Worm (Caenorhabditis elegans) whole organism, L3 larva: ENCODE results near the gene C25E10.17.

ENCODE experiments used
- R02D3.7 ChIP-seq: fragments of 150-350 bp; optimal IDR thresholded peaks from 2 replicates; lab custom pipeline; 2014; ENCODE audit warnings: missing biosample characterization, missing genetic modification characterization
- aly-2 ChIP-seq: fragments of 150-350 bp; optimal IDR thresholded peaks from 2 replicates; lab custom pipeline; 2014; ENCODE audit warnings: missing biosample characterization, missing genetic modification characterization
- ama-1 ChIP-seq: fragments of 150-350 bp; optimal IDR thresholded peaks from 2 replicates; lab custom pipeline; 2018
- ceh-16 ChIP-seq: sonication (generic microtip); optimal IDR thresholded peaks from 2 replicates; lab custom pipeline; 2017; ENCODE audit warnings: missing biosample characterization, missing genetic modification characterization
- ceh-28 ChIP-seq: fragments of 150-350 bp; optimal IDR thresholded peaks from 2 replicates; lab custom pipeline; 2014; ENCODE audit warnings: missing biosample characterization, missing genetic modification reagents, missing genetic modification characterization
- ceh-82 ChIP-seq: fragments of 150-350 bp; optimal IDR thresholded peaks from 2 replicates; lab custom pipeline; 2014; ENCODE audit warnings: missing biosample characterization, missing genetic modification characterization
- ceh-9 ChIP-seq: sonication (generic microtip); optimal IDR thresholded peaks from 2 replicates; lab custom pipeline; 2018; ENCODE audit warnings: missing biosample characterization, missing genetic modification characterization
- egl-27 ChIP-seq: sonication (generic microtip); optimal IDR thresholded peaks from 4 replicates; lab custom pipeline; 2017; ENCODE audit warnings: missing biosample characterization, missing genetic modification reagents, missing genetic modification characterization
- egl-5 ChIP-seq: fragments of 150-350 bp; optimal IDR thresholded peaks from 2 replicates; lab custom pipeline; 2017; ENCODE audit warnings: missing biosample characterization, missing genetic modification reagents, missing genetic modification characterization, inconsistent platforms
- elt-1 ChIP-seq: fragments of 150-350 bp; optimal IDR thresholded peaks from 2 replicates; lab custom pipeline; 2014; ENCODE audit warnings: missing biosample characterization, missing genetic modification characterization
- elt-2 ChIP-seq: sonication (generic microtip); optimal IDR thresholded peaks from 2 replicates; lab custom pipeline; 2016; ENCODE audit warnings: missing genetic modification reagents, mild to moderate bottlenecking, missing genetic modification characterization, missing compliant biosample characterization
- elt-3 ChIP-seq, 3 experiments: fragments of 150-350 bp in 1 of 3; sonication (generic microtip) in 2 of 3; optimal IDR thresholded peaks; 2 replicates in 2 of 3; 4 replicates in 1 of 3; lab custom pipeline; 2014 to 2017; ENCODE audit warnings: missing biosample characterization in 3 of 3, missing genetic modification characterization in 3 of 3
- eor-1 ChIP-seq, 2 experiments: fragments of 150-350 bp; optimal IDR thresholded peaks; 2 replicates each; lab custom pipeline; 2014 to 2018; ENCODE audit warnings: missing biosample characterization in 2 of 2, missing genetic modification characterization in 2 of 2
- fkh-10 ChIP-seq: sonication (generic microtip); optimal IDR thresholded peaks from 2 replicates; lab custom pipeline; 2017; ENCODE audit warnings: missing biosample characterization, missing genetic modification reagents, missing genetic modification characterization
- fkh-2 ChIP-seq: fragments of 150-350 bp; optimal IDR thresholded peaks from 2 replicates; lab custom pipeline; 2014; ENCODE audit warnings: missing biosample characterization, missing genetic modification reagents, missing genetic modification characterization
- fos-1 ChIP-seq: fragments of 150-350 bp; optimal IDR thresholded peaks from 2 replicates; lab custom pipeline; 2014; ENCODE audit warnings: missing biosample characterization, missing genetic modification characterization
- jun-1 ChIP-seq: fragments of 150-350 bp; optimal IDR thresholded peaks from 2 replicates; lab custom pipeline; 2014; ENCODE audit warnings: missing biosample characterization, missing genetic modification reagents, missing genetic modification characterization
- lin-15B ChIP-seq: fragments of 150-350 bp; optimal IDR thresholded peaks from 2 replicates; lab custom pipeline; 2014; ENCODE audit warnings: missing biosample characterization, missing genetic modification characterization
- lin-39 ChIP-seq: fragments of 150-350 bp; optimal IDR thresholded peaks from 2 replicates; lab custom pipeline; 2018; ENCODE audit warnings: missing biosample characterization, missing genetic modification reagents, missing genetic modification characterization
- lsy-12 ChIP-seq: sonication (generic microtip); optimal IDR thresholded peaks from 2 replicates; lab custom pipeline; 2016; ENCODE audit warnings: mild to moderate bottlenecking, missing genetic modification characterization, missing compliant biosample characterization
- mdl-1 ChIP-seq: fragments of 150-350 bp; optimal IDR thresholded peaks from 2 replicates; lab custom pipeline; 2014; ENCODE audit warnings: missing biosample characterization, missing genetic modification characterization
- nfya-1 ChIP-seq: sonication (generic microtip); optimal IDR thresholded peaks from 2 replicates; lab custom pipeline; 2017; ENCODE audit warnings: missing genetic modification characterization, mild to moderate bottlenecking, missing compliant biosample characterization, antibody characterized with exemption, moderate library complexity; ENCODE audit not compliant: insufficient read depth
- nhr-11 ChIP-seq: fragments of 150-350 bp; optimal IDR thresholded peaks from 2 replicates; lab custom pipeline; 2014; ENCODE audit warnings: missing biosample characterization, missing genetic modification characterization
- nhr-12 ChIP-seq: fragments of 150-350 bp; optimal IDR thresholded peaks from 2 replicates; lab custom pipeline; 2014; ENCODE audit warnings: missing biosample characterization, missing genetic modification characterization
- nhr-23 ChIP-seq: fragments of 150-350 bp; optimal IDR thresholded peaks from 2 replicates; lab custom pipeline; 2014; ENCODE audit warnings: missing biosample characterization, missing genetic modification reagents, missing genetic modification characterization
- nhr-237 ChIP-seq: fragments of 150-350 bp; optimal IDR thresholded peaks from 2 replicates; lab custom pipeline; 2014; ENCODE audit warnings: missing biosample characterization, missing genetic modification characterization
- nhr-25 ChIP-seq: sonication (generic microtip); optimal IDR thresholded peaks from 2 replicates; lab custom pipeline; 2017; ENCODE audit warnings: missing biosample characterization, missing genetic modification characterization
- nhr-28 ChIP-seq: fragments of 150-350 bp; optimal IDR thresholded peaks from 2 replicates; lab custom pipeline; 2014; ENCODE audit warnings: missing biosample characterization, missing genetic modification characterization
- nhr-43 ChIP-seq: sonication (generic microtip); optimal IDR thresholded peaks from 2 replicates; lab custom pipeline; 2016; ENCODE audit warnings: mild to moderate bottlenecking, missing genetic modification characterization, missing compliant biosample characterization; ENCODE audit not compliant: poor library complexity, severe bottlenecking
- nhr-67 ChIP-seq: fragments of 150-350 bp; optimal IDR thresholded peaks from 2 replicates; lab custom pipeline; 2014; ENCODE audit warnings: missing biosample characterization, missing genetic modification characterization
- nhr-76 ChIP-seq: fragments of 150-350 bp; sonication (generic microtip); optimal IDR thresholded peaks from 5 replicates; lab custom pipeline; 2014; ENCODE audit warnings: missing biosample characterization, missing genetic modification characterization
- nhr-77 ChIP-seq: fragments of 150-350 bp; optimal IDR thresholded peaks from 2 replicates; lab custom pipeline; 2014; ENCODE audit warnings: missing biosample characterization, missing genetic modification characterization
- pha-4 ChIP-seq: fragments of 150-350 bp; optimal IDR thresholded peaks from 2 replicates; lab custom pipeline; 2014; ENCODE audit warnings: missing biosample characterization, missing genetic modification reagents, missing genetic modification characterization
- pqm-1 ChIP-seq: fragments of 150-350 bp; optimal IDR thresholded peaks from 2 replicates; lab custom pipeline; 2017; ENCODE audit warnings: missing biosample characterization, missing genetic modification characterization, inconsistent platforms
- sea-2 ChIP-seq: fragments of 150-350 bp; sonication (generic microtip); optimal IDR thresholded peaks from 4 replicates; lab custom pipeline; 2014; ENCODE audit warnings: missing biosample characterization, missing genetic modification reagents, missing genetic modification characterization
- skn-1 ChIP-seq: fragments of 150-350 bp; optimal IDR thresholded peaks from 2 replicates; lab custom pipeline; 2014; ENCODE audit warnings: missing biosample characterization, missing genetic modification characterization
- tbx-2 ChIP-seq: sonication (generic microtip); optimal IDR thresholded peaks from 2 replicates; lab custom pipeline; 2016; ENCODE audit warnings: mild to moderate bottlenecking, missing genetic modification characterization, missing compliant biosample characterization
- unc-39 ChIP-seq: sonication (generic microtip); optimal IDR thresholded peaks from 4 replicates; lab custom pipeline; 2017; ENCODE audit warnings: missing biosample characterization, missing genetic modification characterization
- unc-62 ChIP-seq: fragments of 150-350 bp; sonication (generic microtip); optimal IDR thresholded peaks from 4 replicates; lab custom pipeline; 2014; ENCODE audit warnings: missing biosample characterization, missing genetic modification reagents, missing genetic modification characterization
- zag-1 ChIP-seq: fragments of 150-350 bp; optimal IDR thresholded peaks from 2 replicates; lab custom pipeline; 2014; ENCODE audit warnings: missing biosample characterization, missing genetic modification characterization
- ztf-11 ChIP-seq: fragments of 150-350 bp; optimal IDR thresholded peaks from 2 replicates; lab custom pipeline; 2014; ENCODE audit warnings: missing biosample characterization, missing genetic modification characterization
- ztf-4 ChIP-seq: fragments of 150-350 bp; optimal IDR thresholded peaks from 2 replicates; lab custom pipeline; 2014; ENCODE audit warnings: missing biosample characterization, missing genetic modification characterization

Gene C25E10.17

ce11 chrV:9079965-9080432, 32.6 kb upstream of the C25E10.17 start:
- TF ChIP-seq egl-27 (no peak), elt-2 (peak; percentile 99), fkh-2 (tag; lab: Kevin White, UChicago) (no peak), egl-5 (tag; lab: Kevin White, UChicago) (no peak), nhr-12 (no peak), fos-1 (tag; lab: Kevin White, UChicago) (no peak), ceh-9 (tag; lab: Kevin White, UChicago) (no peak), nhr-77 (tag; lab: Kevin White, UChicago) (no peak), nhr-23 (tag; lab: Kevin White, UChicago) (no peak), nfya-1 (tag; lab: Kevin White, UChicago) (no peak), lsy-12 (tag; lab: Kevin White, UChicago) (no peak), fkh-10 (no peak), nhr-28 (tag; lab: Kevin White, UChicago) (no peak), nhr-76 (tag; lab: Kevin White, UChicago) (no peak), nhr-25 (tag; lab: Kevin White, UChicago) (no peak), ceh-16 (no peak), unc-39 (no peak), lin-15B (no peak), ama-1 (lab: Kevin White, UChicago) (no peak), lin-39 (tag; lab: Kevin White, UChicago) (no peak), nhr-67 (tag; lab: Kevin White, UChicago) (no peak), elt-1 (tag; lab: Kevin White, UChicago) (no peak), pqm-1 (tag; lab: Kevin White, UChicago) (peak; percentile 93), nhr-43 (tag; lab: Kevin White, UChicago) (no peak), pha-4 (tag; lab: Kevin White, UChicago) (peak; percentile 62), ceh-82 (tag; lab: Kevin White, UChicago) (no peak), jun-1 (tag; lab: Kevin White, UChicago) (peak; percentile 68), ztf-11 (no peak), eor-1 (tag; optimal IDR thresholded peaks at IDR 0.05; lab: Kevin White, UChicago) (no peak), ztf-4 (tag; lab: Kevin White, UChicago) (no peak), elt-3 (tag; optimal IDR thresholded peaks at IDR 0.05; lab: Kevin White, UChicago) (no peak), skn-1 (tag; lab: Kevin White, UChicago) (no peak), ceh-28 (tag; lab: Kevin White, UChicago) (no peak), unc-62 (GFP tag; lab: Kevin White, UChicago) (no peak), nhr-237 (no peak)
- TF ChIP-seq, all 47 proteins: peak for 4

- TF ChIP-seq fkh-10, result no peak
- peak; percentile 68 for TF ChIP-seq pqm-1 (tag; lab: Kevin White, UChicago)
- no peak for TF ChIP-seq fos-1 (tag; lab: Kevin White, UChicago)
- TF ChIP-seq elt-2, result peak; percentile 95
- no peak for TF ChIP-seq mdl-1
- TF ChIP-seq sea-2 (GFP tag; lab: Kevin White, UChicago), result no peak
- TF ChIP-seq pha-4 (tag; lab: Kevin White, UChicago), result no peak
- no peak for TF ChIP-seq nhr-11
- TF ChIP-seq nhr-237, result no peak
- TF ChIP-seq jun-1 (tag; lab: Kevin White, UChicago), result peak; percentile 8
- peak; percentile 3 for TF ChIP-seq nfya-1 (tag; lab: Kevin White, UChicago)
- no peak for TF ChIP-seq zag-1 (tag; lab: Kevin White, UChicago)
- no peak for TF ChIP-seq nhr-76 (tag; lab: Kevin White, UChicago)
- no peak for TF ChIP-seq nhr-67 (tag; lab: Kevin White, UChicago)
- TF ChIP-seq egl-27, result no peak
- TF ChIP-seq ceh-82 (tag; lab: Kevin White, UChicago), result no peak
- TF ChIP-seq aly-2, result no peak
- TF ChIP-seq nhr-12, result no peak
- no peak for TF ChIP-seq lin-15B
- peak; percentile 1 for TF ChIP-seq nhr-25 (tag; lab: Kevin White, UChicago)
- peak; percentile 43 for TF ChIP-seq skn-1 (tag; lab: Kevin White, UChicago)
- TF ChIP-seq egl-5 (tag; lab: Kevin White, UChicago), result no peak
- no peak for TF ChIP-seq tbx-2 (tag; lab: Kevin White, UChicago)
- TF ChIP-seq nhr-23 (tag; lab: Kevin White, UChicago), result no peak
- no peak for TF ChIP-seq nhr-77 (tag; lab: Kevin White, UChicago)
- TF ChIP-seq nhr-43 (tag; lab: Kevin White, UChicago), result peak; percentile 46
- TF ChIP-seq unc-62 (GFP tag; lab: Kevin White, UChicago), result no peak
- TF ChIP-seq R02D3.7 (tag; lab: Kevin White, UChicago), result no peak
- TF ChIP-seq elt-1 (tag; lab: Kevin White, UChicago), result no peak
- no peak for TF ChIP-seq elt-3 (tag; optimal IDR thresholded peaks at IDR 0.05; lab: Kevin White, UChicago)
- no peak for TF ChIP-seq ceh-9 (tag; lab: Kevin White, UChicago)
Observed at ce11 chrV:9078815-9079525, 31.6 kb upstream of the C25E10.17 start.
